Fruit fly (Drosophila melanogaster) Kc167 (cell line): ENCODE data around the gene pes.

Source experiments
- h ChIP-seq: fragments of >200 bp; optimal IDR thresholded peaks from 3 replicates; lab custom pipeline; 2018; ENCODE audit warnings: missing external identifiers
- psq ChIP-seq: fragments of >200 bp; optimal IDR thresholded peaks from 2 replicates; lab custom pipeline; 2017; ENCODE audit warnings: missing external identifiers
- ttk ChIP-seq: sonication (Bioruptor generic); optimal IDR thresholded peaks from 2 replicates; lab custom pipeline; 2017; ENCODE audit warnings: missing external identifiers

DNA sequence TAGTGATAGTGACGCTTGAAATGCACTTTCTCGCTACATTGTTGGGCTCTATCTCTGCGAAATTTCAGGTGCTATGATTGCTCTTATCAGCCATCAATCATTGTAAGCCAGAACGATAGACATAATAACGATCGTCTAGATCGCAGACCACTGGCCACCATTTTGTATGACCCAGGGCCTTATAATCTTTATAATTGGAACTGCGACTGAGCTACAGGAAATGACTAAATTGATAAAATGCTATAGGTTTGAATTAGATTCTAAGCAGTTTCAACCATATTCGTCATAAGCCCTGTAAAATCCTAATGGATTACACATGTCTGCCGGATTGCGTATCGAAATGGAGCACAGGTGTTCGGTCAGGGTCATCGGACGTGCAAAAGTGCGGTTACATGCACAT is 4.1 kb downstream of the pes start:
- TF ChIP-seq h: no peak
- TF ChIP-seq psq (lab: Kevin White, UChicago): no peak
- TF ChIP-seq ttk (lab: Kevin White, UChicago): no peak
